Fruit fly (Drosophila melanogaster) whole organism, embryonic: ENCODE data around the gene TotX.

Experiments used
- Asciz ChIP-seq: fragments of 200-800 bp; sonication (Bioruptor generic); optimal IDR thresholded peaks from 2 replicates; lab custom pipeline; 2017; ENCODE audit warnings: missing biosample characterization, mild to moderate bottlenecking, missing genetic modification characterization, missing genetic modification reagents
- Atf-2 ChIP-seq: fragments of 200-800 bp; sonication (Bioruptor generic); optimal IDR thresholded peaks from 2 replicates; lab custom pipeline; 2016; ENCODE audit warnings: missing biosample characterization, missing genetic modification characterization
- B-H1 ChIP-seq: fragments of 200-800 bp; sonication (Bioruptor generic); IDR thresholded peaks from 3 replicates; pipeline ENCODE4 v1.3.6; 2022; ENCODE audit warnings: missing biosample characterization, missing genetic modification characterization
- Bdp1 ChIP-seq: fragments of 200-800 bp; sonication (Bioruptor generic); optimal IDR thresholded peaks from 3 replicates; lab custom pipeline; 2016; ENCODE audit warnings: missing biosample characterization, missing genetic modification characterization
- CG10959 ChIP-seq: fragments of 200-800 bp; sonication (Bioruptor generic); IDR thresholded peaks from 2 replicates; pipeline ENCODE4 v1.3.6; 2022; ENCODE audit warnings: missing biosample characterization, missing genetic modification characterization
- CG12155 ChIP-seq: fragments of 200-800 bp; sonication (Bioruptor generic); optimal IDR thresholded peaks from 3 replicates; lab custom pipeline; 2016; ENCODE audit warnings: missing biosample characterization, missing genetic modification characterization
- CG13296 ChIP-seq: fragments of 200-800 bp; sonication (Bioruptor generic); optimal IDR thresholded peaks from 3 replicates; lab custom pipeline; 2018; ENCODE audit warnings: missing biosample characterization, mild to moderate bottlenecking, missing genetic modification characterization
- CG13775 ChIP-seq: fragments of 200-800 bp; sonication (Bioruptor generic); optimal IDR thresholded peaks from 3 replicates; lab custom pipeline; 2017; ENCODE audit warnings: missing biosample characterization, mild to moderate bottlenecking, missing genetic modification characterization
- CG1602 ChIP-seq: fragments of 200-800 bp; sonication (Bioruptor generic); optimal IDR thresholded peaks from 3 replicates; lab custom pipeline; 2016; ENCODE audit warnings: missing biosample characterization, missing genetic modification characterization
- CG17328 ChIP-seq: fragments of 200-800 bp; sonication (Bioruptor generic); IDR thresholded peaks from 2 replicates; pipeline ENCODE4 v1.3.6; 2022; ENCODE audit warnings: missing biosample characterization, missing genetic modification characterization
- CG18619 ChIP-seq: fragments of 200-800 bp; sonication (Bioruptor generic); optimal IDR thresholded peaks from 3 replicates; lab custom pipeline; 2017; ENCODE audit warnings: missing biosample characterization, mild to moderate bottlenecking, missing genetic modification characterization
- CG2889 ChIP-seq: fragments of 200-800 bp; sonication (Bioruptor generic); IDR thresholded peaks from 3 replicates; pipeline ENCODE4 v1.3.6; 2022; ENCODE audit warnings: missing biosample characterization, missing genetic modification characterization
- CG3281 ChIP-seq: fragments of 200-800 bp; sonication (Bioruptor generic); optimal IDR thresholded peaks from 3 replicates; lab custom pipeline; 2017; ENCODE audit warnings: missing biosample characterization, mild to moderate bottlenecking, missing genetic modification characterization
- CG3838 ChIP-seq: fragments of 200-800 bp; sonication (Bioruptor generic); optimal IDR thresholded peaks from 3 replicates; lab custom pipeline; 2016; ENCODE audit warnings: missing biosample characterization, missing genetic modification characterization
- CG3847 ChIP-seq: fragments of 200-800 bp; sonication (Bioruptor generic); IDR thresholded peaks from 2 replicates; pipeline ENCODE4 v1.3.6; 2022; ENCODE audit warnings: missing biosample characterization, missing genetic modification characterization
- CG6175 ChIP-seq: fragments of 200-800 bp; sonication (Bioruptor generic); IDR thresholded peaks from 3 replicates; pipeline ENCODE4 v1.3.6; 2022; ENCODE audit warnings: missing biosample characterization, missing genetic modification characterization
- CG7786 ChIP-seq: fragments of 200-800 bp; sonication (Bioruptor generic); optimal IDR thresholded peaks from 2 replicates; lab custom pipeline; 2016; ENCODE audit warnings: missing biosample characterization, missing genetic modification characterization
- CG9817 ChIP-seq: fragments of 200-800 bp; sonication (Bioruptor generic); optimal IDR thresholded peaks from 2 replicates; lab custom pipeline; 2018; ENCODE audit warnings: missing biosample characterization, mild to moderate bottlenecking, missing genetic modification characterization, moderate library complexity
- Camta ChIP-seq: fragments of 200-800 bp; sonication (Bioruptor generic); optimal IDR thresholded peaks from 2 replicates; lab custom pipeline; 2016; ENCODE audit warnings: missing biosample characterization, missing genetic modification characterization
- Chrac-16 ChIP-seq: fragments of 200-800 bp; sonication (Bioruptor generic); optimal IDR thresholded peaks from 3 replicates; lab custom pipeline; 2016; ENCODE audit warnings: missing biosample characterization, missing genetic modification characterization
- Dfd ChIP-seq, 2 experiments: fragments of >200 bp; optimal IDR thresholded peaks; 2 replicates each; lab custom pipeline; 2017; ENCODE audit warnings: missing biosample characterization in 2 of 2, missing genetic modification characterization in 2 of 2
- Drgx ChIP-seq: fragments of 200-800 bp; sonication (Bioruptor generic); IDR thresholded peaks from 2 replicates; pipeline ENCODE4 v1.3.6; 2022; ENCODE audit warnings: missing biosample characterization, missing genetic modification characterization
- Hr51 ChIP-seq, 2 experiments: fragments of 200-800 bp; sonication (Bioruptor generic); optimal IDR thresholded peaks; 2 replicates in 1 of 2; 3 replicates in 1 of 2; lab custom pipeline; 2016 to 2018; ENCODE audit warnings: missing biosample characterization in 2 of 2, missing genetic modification characterization in 2 of 2, mild to moderate bottlenecking in 1 of 2, moderate library complexity in 1 of 2
- Med ChIP-seq: fragments of 200-800 bp; sonication (Bioruptor generic); peaks from one replicate; lab custom pipeline; 2016; ENCODE audit warnings: missing biosample characterization, missing genetic modification characterization, mild to moderate bottlenecking, inconsistent platforms, moderate library complexity
- Nf-YA ChIP-seq: fragments of 200-800 bp; sonication (Bioruptor generic); IDR thresholded peaks from 2 replicates; pipeline ENCODE4 v1.3.6; 2022; ENCODE audit warnings: missing biosample characterization, missing genetic modification characterization
- Oli ChIP-seq: fragments of 200-800 bp; sonication (Bioruptor generic); optimal IDR thresholded peaks from 2 replicates; lab custom pipeline; 2018; ENCODE audit warnings: missing biosample characterization, mild to moderate bottlenecking, missing genetic modification characterization, moderate library complexity
- Pdp1 ChIP-seq, 2 experiments: fragments of 200-800 bp; sonication (Bioruptor generic); optimal IDR thresholded peaks; 3 replicates each; lab custom pipeline; 2016; ENCODE audit warnings: missing biosample characterization in 2 of 2, missing genetic modification characterization in 2 of 2, mild to moderate bottlenecking in 1 of 2, moderate library complexity in 1 of 2
- Ssrp ChIP-seq: fragments of 200-800 bp; sonication (Bioruptor generic); optimal IDR thresholded peaks from 2 replicates; lab custom pipeline; 2018; ENCODE audit warnings: missing biosample characterization, mild to moderate bottlenecking, missing genetic modification characterization, moderate library complexity
- Tbp ChIP-seq: fragments of >200 bp; optimal IDR thresholded peaks from 2 replicates; lab custom pipeline; 2018; ENCODE audit warnings: missing biosample characterization, missing genetic modification characterization
- Trl ChIP-seq, 3 experiments: fragments of >200 bp in 2 of 3; fragments of 200-800 bp in 1 of 3; sonication (Bioruptor generic) in 1 of 3; optimal IDR thresholded peaks; 2 replicates in 1 of 3; 3 replicates in 2 of 3; lab custom pipeline; 2016 to 2017; ENCODE audit warnings: missing biosample characterization in 1 of 3, missing genetic modification characterization in 1 of 3
- aop ChIP-seq: fragments of 200-800 bp; sonication (Bioruptor generic); IDR thresholded peaks from 2 replicates; pipeline ENCODE4 v1.3.6; 2022; ENCODE audit warnings: missing biosample characterization, missing genetic modification characterization
- az2 ChIP-seq: fragments of 200-800 bp; sonication (Bioruptor generic); optimal IDR thresholded peaks from 3 replicates; lab custom pipeline; 2016; ENCODE audit warnings: missing biosample characterization, missing genetic modification characterization
- caup ChIP-seq: fragments of 200-800 bp; sonication (Bioruptor generic); optimal IDR thresholded peaks from 3 replicates; lab custom pipeline; 2017; ENCODE audit warnings: missing biosample characterization, mild to moderate bottlenecking, missing genetic modification characterization, moderate library complexity; ENCODE audit not compliant: severe bottlenecking
- chif ChIP-seq, 2 experiments: fragments of 200-800 bp; sonication (Bioruptor generic); optimal IDR thresholded peaks; 3 replicates each; lab custom pipeline; 2016; ENCODE audit warnings: missing biosample characterization in 2 of 2, missing genetic modification characterization in 2 of 2
- cwo ChIP-seq: fragments of 200-800 bp; sonication (Bioruptor generic); optimal IDR thresholded peaks from 3 replicates; lab custom pipeline; 2017; ENCODE audit warnings: missing biosample characterization, missing genetic modification characterization, mild to moderate bottlenecking, moderate library complexity, missing genetic modification reagents
- fru ChIP-seq: fragments of >200 bp; optimal IDR thresholded peaks from 2 replicates; lab custom pipeline; 2017
- fu2 ChIP-seq: fragments of 200-800 bp; sonication (Bioruptor generic); optimal IDR thresholded peaks from 2 replicates; lab custom pipeline; 2016; ENCODE audit warnings: missing biosample characterization, missing genetic modification characterization
- gcm2 ChIP-seq: fragments of 200-800 bp; sonication (Bioruptor generic); optimal IDR thresholded peaks from 2 replicates; lab custom pipeline; 2016; ENCODE audit warnings: missing biosample characterization, missing genetic modification characterization
- ham ChIP-seq: fragments of 200-800 bp; sonication (Bioruptor generic); IDR thresholded peaks from 2 replicates; pipeline ENCODE4 v1.3.6; 2022; ENCODE audit warnings: missing biosample characterization, missing genetic modification characterization
- hbn ChIP-seq: fragments of 200-800 bp; sonication (Bioruptor generic); IDR thresholded peaks from 2 replicates; pipeline ENCODE4 v1.3.6; 2022; ENCODE audit warnings: missing biosample characterization, missing genetic modification characterization; ENCODE audit not compliant: partially characterized antibody
- hth ChIP-seq: fragments of >200 bp; optimal IDR thresholded peaks from 2 replicates; lab custom pipeline; 2017; ENCODE audit warnings: inconsistent platforms
- jing ChIP-seq: fragments of 200-800 bp; sonication (Bioruptor generic); optimal IDR thresholded peaks from 2 replicates; lab custom pipeline; 2018; ENCODE audit warnings: missing biosample characterization, mild to moderate bottlenecking, missing genetic modification characterization
- knrl ChIP-seq: fragments of 200-800 bp; sonication (Bioruptor generic); IDR thresholded peaks from 3 replicates; pipeline ENCODE4 v1.3.6; 2022; ENCODE audit warnings: missing biosample characterization, missing genetic modification characterization; ENCODE audit not compliant: partially characterized antibody
- onecut ChIP-seq: fragments of 200-800 bp; sonication (Bioruptor generic); IDR thresholded peaks from 2 replicates; pipeline ENCODE4 v1.3.6; 2022; ENCODE audit warnings: missing biosample characterization, missing genetic modification characterization
- p53 ChIP-seq: fragments of 200-800 bp; sonication (Bioruptor generic); optimal IDR thresholded peaks from 2 replicates; lab custom pipeline; 2016; ENCODE audit warnings: missing biosample characterization, missing genetic modification characterization
- peb ChIP-seq: fragments of 200-800 bp; sonication (Bioruptor generic); IDR thresholded peaks from 2 replicates; pipeline ENCODE4 v1.3.6; 2022; ENCODE audit warnings: missing biosample characterization, missing genetic modification characterization
- pum ChIP-seq: fragments of 200-800 bp; sonication (Bioruptor generic); optimal IDR thresholded peaks from 2 replicates; lab custom pipeline; 2016; ENCODE audit warnings: missing biosample characterization, missing genetic modification characterization
- ro ChIP-seq: fragments of 200-800 bp; sonication (Bioruptor generic); IDR thresholded peaks from 2 replicates; pipeline ENCODE4 v1.3.6; 2022; ENCODE audit warnings: missing biosample characterization, missing genetic modification characterization
- usp ChIP-seq: fragments of >200 bp; optimal IDR thresholded peaks from 2 replicates; lab custom pipeline; 2017; ENCODE audit warnings: missing biosample characterization, missing genetic modification characterization
- z ChIP-seq: fragments of 200-800 bp; sonication (Bioruptor generic); IDR thresholded peaks from 3 replicates; pipeline ENCODE4 v1.3.6; 2022; ENCODE audit warnings: missing biosample characterization, missing genetic modification characterization

TotX gene

dm6 chr3R:20949749-20950676 is 44.7 kb upstream of the TotX start (continued):
- no peak for TF ChIP-seq Camta (GFP tag; lab: Kevin White, UChicago)
- peak; percentile 45 for TF ChIP-seq cwo
- TF ChIP-seq hbn (GFP tag; lab: Robert Waterston, UW), result no peak
- TF ChIP-seq p53 (GFP tag; lab: Kevin White, UChicago), result no peak
- TF ChIP-seq knrl (GFP tag; lab: Robert Waterston, UW), result no peak
- TF ChIP-seq CG13775, result peak; percentile 6
- TF ChIP-seq onecut (GFP tag; lab: Robert Waterston, UW), result peak; percentile 85
- TF ChIP-seq Med (GFP tag; lab: Kevin White, UChicago), result peak; percentile 85
- TF ChIP-seq Tbp (GFP tag; lab: Kevin White, UChicago), result no peak
- TF ChIP-seq ro (GFP tag; lab: Robert Waterston, UW), result no peak
- peak in 1 of 2 experiments; percentile 49 for TF ChIP-seq Pdp1 (GFP tag; optimal IDR thresholded peaks at IDR 0.05; lab: Kevin White, UChicago)
- TF ChIP-seq Trl (optimal IDR thresholded peaks at IDR 0.05; lab: Kevin White, UChicago), result no peak
- TF ChIP-seq Trl (GFP tag; optimal IDR thresholded peaks at IDR 0.05; lab: Kevin White, UChicago), result no peak
- no peak for TF ChIP-seq hth (lab: Kevin White, UChicago)
- TF ChIP-seq gcm2 (GFP tag; lab: Kevin White, UChicago), result no peak
- peak in 1 of 2 experiments; percentile 71 for TF ChIP-seq Hr51 (GFP tag; optimal IDR thresholded peaks at IDR 0.05; lab: Kevin White, UChicago)
- TF ChIP-seq CG10959 (GFP tag; lab: Robert Waterston, UW), result no peak
- peak; percentile 5 for TF ChIP-seq CG12155 (GFP tag; lab: Kevin White, UChicago)
- TF ChIP-seq CG3838 (GFP tag; lab: Kevin White, UChicago), result no peak
- no peak for TF ChIP-seq aop
- TF ChIP-seq Ssrp, result peak; percentile 18
- TF ChIP-seq Chrac-16 (GFP tag; lab: Kevin White, UChicago), result no peak
- no peak for TF ChIP-seq peb (GFP tag; lab: Robert Waterston, UW)
- peak; percentile 56 for TF ChIP-seq CG3281 (GFP tag; lab: Kevin White, UChicago)
- TF ChIP-seq CG7786 (GFP tag; lab: Kevin White, UChicago), result no peak
- TF ChIP-seq Drgx (GFP tag; lab: Robert Waterston, UW), result no peak
- no peak for TF ChIP-seq chif (GFP tag; optimal IDR thresholded peaks at IDR 0.05; lab: Kevin White, UChicago)
- no peak for TF ChIP-seq CG2889
- no peak for TF ChIP-seq z
- TF ChIP-seq CG13296 (GFP tag; lab: Kevin White, UChicago), result peak; percentile 45
- TF ChIP-seq usp (GFP tag; lab: Kevin White, UChicago), result no peak
- no peak for TF ChIP-seq CG6175 (GFP tag; lab: Robert Waterston, UW)
- TF ChIP-seq CG9817 (tag; lab: Kevin White, UChicago), result no peak
- TF ChIP-seq pum (GFP tag; lab: Kevin White, UChicago), result no peak
- no peak for TF ChIP-seq CG3847
- TF ChIP-seq az2 (GFP tag; lab: Kevin White, UChicago), result peak; percentile 26
- no peak for TF ChIP-seq Atf-2 (GFP tag; lab: Kevin White, UChicago)
- TF ChIP-seq fru (lab: Kevin White, UChicago), result no peak
- TF ChIP-seq fu2 (GFP tag; lab: Kevin White, UChicago), result no peak
- TF ChIP-seq B-H1, result no peak
- TF ChIP-seq CG17328, result no peak
- no peak for TF ChIP-seq Dfd (GFP tag; optimal IDR thresholded peaks at IDR 0.05; lab: Kevin White, UChicago)
- peak; percentile 49 for TF ChIP-seq Oli (tag; lab: Kevin White, UChicago)
- no peak for TF ChIP-seq CG1602 (GFP tag; lab: Kevin White, UChicago)
- TF ChIP-seq Bdp1 (GFP tag; lab: Kevin White, UChicago), result no peak
- TF ChIP-seq caup (GFP tag; lab: Kevin White, UChicago), result peak; percentile 17
- no peak for TF ChIP-seq CG18619
- no peak for TF ChIP-seq Nf-YA (GFP tag; lab: Robert Waterston, UW)
- peak; percentile 65 for TF ChIP-seq Asciz (GFP tag; lab: Kevin White, UChicago)
- TF ChIP-seq ham (GFP tag; lab: Robert Waterston, UW), result no peak
- no peak for TF ChIP-seq jing (GFP tag; lab: Kevin White, UChicago)
